Fruit fly (Drosophila melanogaster): ENCODE measurements around the gene Prosalpha4.

Gene Prosalpha4

DNA sequence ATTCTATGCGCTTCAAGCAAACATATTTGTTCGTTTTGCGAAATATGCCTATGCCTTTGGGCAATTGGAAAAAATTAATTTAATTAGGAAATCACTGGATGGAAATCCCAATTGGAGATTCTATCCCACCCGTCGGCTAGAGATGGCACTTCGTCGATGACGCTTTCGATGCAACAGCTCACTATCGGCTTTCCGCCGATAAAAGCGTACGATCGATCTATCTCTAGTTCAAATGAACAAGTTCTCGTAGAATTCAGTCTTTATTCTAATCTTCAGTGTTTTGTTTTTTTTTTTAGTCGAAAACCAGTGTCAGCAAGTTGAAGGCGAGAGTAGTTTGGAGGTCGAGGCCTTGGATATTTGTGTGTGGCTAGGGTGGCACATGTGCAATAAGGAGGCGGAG is 47.0 kb downstream of the Prosalpha4 start, which contains the start of the genes CG9917 and CG32579 (continued):
- TF ChIP-seq emc (GFP tag; optimal IDR thresholded peaks at IDR 0.05) (no peak), nerfin-1 (tag; optimal IDR thresholded peaks at IDR 0.05) (no peak), CG17385 (GFP tag; optimal IDR thresholded peaks at IDR 0.05) (no peak), Chrac-16 (GFP tag; optimal IDR thresholded peaks at IDR 0.05) (no peak), CG8944 (GFP tag; optimal IDR thresholded peaks at IDR 0.05) (no peak), CG4854 (GFP tag; optimal IDR thresholded peaks at IDR 0.05) (no peak), gce (GFP tag; IDR thresholded peaks at IDR 0.05) (no peak), CkIIα-i1 (GFP tag; IDR thresholded peaks at IDR 0.05) (no peak), Pdp1 (GFP tag; optimal IDR thresholded peaks at IDR 0.05) (peak in 1 of 2 experiments; percentile 6), chn (GFP tag; optimal IDR thresholded peaks at IDR 0.05) (no peak), CG6272 (GFP tag; IDR thresholded peaks at IDR 0.05) (no peak), Atf-2 (GFP tag; optimal IDR thresholded peaks at IDR 0.05) (no peak), CG4424 (GFP tag; optimal IDR thresholded peaks at IDR 0.05) (no peak), MBD-R2 (GFP tag; IDR thresholded peaks at IDR 0.05) (peak; percentile 84), Ets97D (GFP tag; optimal IDR thresholded peaks at IDR 0.05) (peak; percentile 55), Antp (GFP tag; optimal IDR thresholded peaks at IDR 0.05) (no peak), CG34422 (GFP tag; IDR thresholded peaks at IDR 0.05) (no peak), CG16815 (GFP tag; optimal IDR thresholded peaks at IDR 0.05) (no peak), yki (optimal IDR thresholded peaks at IDR 0.05) (no peak), Nf-YC (tag; optimal IDR thresholded peaks at IDR 0.05) (no peak), CG2129 (GFP tag; IDR thresholded peaks at IDR 0.05; ENCODE audit: partially characterized antibody) (peak; percentile 35; the same call in 1 of the 2 replicates), Fer3 (tag; optimal IDR thresholded peaks at IDR 0.05) (no peak), CG32532 (GFP tag; IDR thresholded peaks at IDR 0.05) (no peak), sd (tag; optimal IDR thresholded peaks at IDR 0.05) (no peak), Taf1 (GFP tag; IDR thresholded peaks at IDR 0.05) (no peak), tap (tag; optimal IDR thresholded peaks at IDR 0.05) (no peak), CG4404 (GFP tag; IDR thresholded peaks at IDR 0.05) (no peak), CG12236 (GFP tag; optimal IDR thresholded peaks at IDR 0.05) (no peak), gem (tag; optimal IDR thresholded peaks at IDR 0.05) (no peak), fd102C (GFP tag; optimal IDR thresholded peaks at IDR 0.05) (no peak), Tbp (GFP tag; optimal IDR thresholded peaks at IDR 0.05) (no peak), Abd-B (GFP tag; optimal IDR thresholded peaks at IDR 0.05) (no peak), tup (GFP tag; optimal IDR thresholded peaks at IDR 0.05) (no peak), ara (GFP tag; IDR thresholded peaks at IDR 0.05) (no peak), Hand (GFP tag; optimal IDR thresholded peaks at IDR 0.05) (no peak), fd3F (GFP tag; optimal IDR thresholded peaks at IDR 0.05) (no peak), ind (GFP tag; optimal IDR thresholded peaks at IDR 0.05) (no peak), eve (GFP tag; optimal IDR thresholded peaks at IDR 0.05) (no peak), CG17359 (tag; optimal IDR thresholded peaks at IDR 0.05) (no peak), Mrtf (GFP tag; IDR thresholded peaks at IDR 0.05) (no peak), CG11456 (GFP tag; IDR thresholded peaks at IDR 0.05) (no peak), CG7372 (GFP tag; IDR thresholded peaks at IDR 0.05) (no peak), CG34224 (GFP tag; IDR thresholded peaks at IDR 0.05; ENCODE audit: partially characterized antibody) (peak; percentile 81), ftz-f1 (GFP tag; optimal IDR thresholded peaks at IDR 0.05) (peak; percentile 56), jigr1 (GFP tag; IDR thresholded peaks at IDR 0.05) (no peak), fru (optimal IDR thresholded peaks at IDR 0.05) (no peak), zfh2 (GFP tag; optimal IDR thresholded peaks at IDR 0.05) (no peak), CG34376 (GFP tag; optimal IDR thresholded peaks at IDR 0.05) (peak; percentile 13), Doc2 (GFP tag; IDR thresholded peaks at IDR 0.05) (no peak), unc-4 (GFP tag; IDR thresholded peaks at IDR 0.05; ENCODE audit: partially characterized antibody) (peak; percentile 78), CG11085 (GFP tag; IDR thresholded peaks at IDR 0.05) (no peak), Fer2 (tag; optimal IDR thresholded peaks at IDR 0.05) (no peak), dysf (GFP tag; IDR thresholded peaks at IDR 0.05) (no peak)
